Fruit fly (Drosophila melanogaster) whole organism, embryonic: Measurements from ENCODE around the gene CG10581.

Experiments used
- Bteb2 ChIP-seq: fragments of 200-800 bp; sonication (Bioruptor generic); optimal IDR thresholded peaks from 2 replicates; lab custom pipeline; 2016; ENCODE audit warnings: missing biosample characterization, missing genetic modification characterization
- CG10274 ChIP-seq: fragments of 200-800 bp; sonication (Bioruptor generic); optimal IDR thresholded peaks from 3 replicates; lab custom pipeline; 2017; ENCODE audit warnings: missing biosample characterization, mild to moderate bottlenecking, missing genetic modification characterization
- CG11093 ChIP-seq: fragments of 200-800 bp; sonication (Bioruptor generic); IDR thresholded peaks from 3 replicates; pipeline ENCODE4 v1.3.6; 2022; ENCODE audit warnings: missing biosample characterization, missing genetic modification characterization
- CG12071 ChIP-seq: fragments of 200-800 bp; sonication (Bioruptor generic); optimal IDR thresholded peaks from 3 replicates; lab custom pipeline; 2018; ENCODE audit warnings: missing biosample characterization, mild to moderate bottlenecking, missing genetic modification characterization
- CG12236 ChIP-seq: fragments of 200-800 bp; sonication (Bioruptor generic); optimal IDR thresholded peaks from 2 replicates; lab custom pipeline; 2016; ENCODE audit warnings: missing biosample characterization, missing genetic modification characterization
- CG12299 ChIP-seq: fragments of 200-800 bp; sonication (Bioruptor generic); optimal IDR thresholded peaks from 2 replicates; lab custom pipeline; 2018; ENCODE audit warnings: missing biosample characterization, mild to moderate bottlenecking, missing genetic modification characterization
- CG13123 ChIP-seq: fragments of 200-800 bp; sonication (Bioruptor generic); optimal IDR thresholded peaks from 2 replicates; lab custom pipeline; 2016; ENCODE audit warnings: missing biosample characterization, missing genetic modification characterization
- CG13624 ChIP-seq: fragments of 200-800 bp; sonication (Bioruptor generic); optimal IDR thresholded peaks from 2 replicates; lab custom pipeline; 2016; ENCODE audit warnings: missing biosample characterization, missing genetic modification characterization
- CG15011 ChIP-seq: fragments of 200-800 bp; sonication (Bioruptor generic); optimal IDR thresholded peaks from 3 replicates; lab custom pipeline; 2018; ENCODE audit warnings: missing biosample characterization, mild to moderate bottlenecking, missing genetic modification characterization
- CG1647 ChIP-seq: fragments of 200-800 bp; sonication (Bioruptor generic); optimal IDR thresholded peaks from 3 replicates; lab custom pipeline; 2016; ENCODE audit warnings: missing biosample characterization, missing genetic modification characterization
- CG1832 ChIP-seq: fragments of 200-800 bp; sonication (Bioruptor generic); optimal IDR thresholded peaks from 2 replicates; lab custom pipeline; 2017; ENCODE audit warnings: missing biosample characterization, mild to moderate bottlenecking, missing genetic modification characterization, inconsistent platforms
- CG2199 ChIP-seq: fragments of 200-800 bp; sonication (Bioruptor generic); IDR thresholded peaks from 3 replicates; pipeline ENCODE4 v1.3.6; 2022; ENCODE audit warnings: missing biosample characterization, missing genetic modification characterization
- CG2875 ChIP-seq: fragments of 200-800 bp; sonication (Bioruptor generic); optimal IDR thresholded peaks from 2 replicates; lab custom pipeline; 2017; ENCODE audit warnings: missing biosample characterization, mild to moderate bottlenecking, missing genetic modification characterization, missing genetic modification reagents
- CG30020 ChIP-seq: fragments of 200-800 bp; optimal IDR thresholded peaks from 2 replicates; lab custom pipeline; 2019; ENCODE audit warnings: missing biosample characterization, mild to moderate bottlenecking, missing genetic modification characterization, moderate library complexity
- CG4854 ChIP-seq: fragments of 200-800 bp; sonication (Bioruptor generic); optimal IDR thresholded peaks from 2 replicates; lab custom pipeline; 2016; ENCODE audit warnings: missing biosample characterization, missing genetic modification characterization, inconsistent platforms
- CG7987 ChIP-seq: fragments of 200-800 bp; sonication (Bioruptor generic); optimal IDR thresholded peaks from 2 replicates; lab custom pipeline; 2018; ENCODE audit warnings: missing biosample characterization, mild to moderate bottlenecking, missing genetic modification characterization, moderate library complexity
- CG8359 ChIP-seq: fragments of 200-800 bp; sonication (Bioruptor generic); optimal IDR thresholded peaks from 2 replicates; lab custom pipeline; 2017; ENCODE audit warnings: missing biosample characterization, mild to moderate bottlenecking, missing genetic modification characterization, borderline replicate concordance
- CG8388 ChIP-seq: fragments of 200-800 bp; sonication (Bioruptor generic); optimal IDR thresholded peaks from 2 replicates; lab custom pipeline; 2019; ENCODE audit warnings: missing biosample characterization, mild to moderate bottlenecking, missing genetic modification characterization, moderate library complexity
- CG9609 ChIP-seq: fragments of 200-800 bp; sonication (Bioruptor generic); optimal IDR thresholded peaks from 3 replicates; lab custom pipeline; 2016; ENCODE audit warnings: missing biosample characterization, missing genetic modification characterization
- CkIIα-i1 ChIP-seq: fragments of 200-800 bp; sonication (Bioruptor generic); IDR thresholded peaks from 2 replicates; pipeline ENCODE4 v1.3.6; 2022; ENCODE audit warnings: missing biosample characterization, missing genetic modification characterization
- CrebB ChIP-seq: fragments of 200-800 bp; sonication (Bioruptor generic); optimal IDR thresholded peaks from 3 replicates; lab custom pipeline; 2018; ENCODE audit warnings: missing biosample characterization, mild to moderate bottlenecking, missing genetic modification characterization
- D19A ChIP-seq: fragments of 200-800 bp; optimal IDR thresholded peaks from 3 replicates; lab custom pipeline; 2019; ENCODE audit warnings: missing biosample characterization, mild to moderate bottlenecking, missing genetic modification characterization, moderate library complexity
- Dad ChIP-seq: fragments of 200-800 bp; sonication (Bioruptor generic); optimal IDR thresholded peaks from 3 replicates; lab custom pipeline; 2016; ENCODE audit warnings: missing biosample characterization, missing genetic modification characterization
- Deaf1 ChIP-seq: fragments of 200-800 bp; optimal IDR thresholded peaks from 3 replicates; lab custom pipeline; 2019; ENCODE audit warnings: missing biosample characterization, mild to moderate bottlenecking, missing genetic modification characterization, moderate library complexity
- Doc3 ChIP-seq: fragments of 200-800 bp; sonication (Bioruptor generic); IDR thresholded peaks from 3 replicates; pipeline ENCODE4 v1.3.6; 2022; ENCODE audit warnings: missing biosample characterization, missing genetic modification characterization; ENCODE audit not compliant: partially characterized antibody
- HLH54F ChIP-seq: fragments of 200-800 bp; sonication (Bioruptor generic); optimal IDR thresholded peaks from 3 replicates; lab custom pipeline; 2016; ENCODE audit warnings: missing biosample characterization, missing genetic modification characterization
- Hand ChIP-seq: fragments of 200-800 bp; sonication (Bioruptor generic); optimal IDR thresholded peaks from 2 replicates; lab custom pipeline; 2017; ENCODE audit warnings: mild to moderate bottlenecking, missing biosample characterization, missing genetic modification reagents, missing genetic modification characterization
- Hr51 ChIP-seq, 2 experiments: fragments of 200-800 bp; sonication (Bioruptor generic); optimal IDR thresholded peaks; 2 replicates in 1 of 2; 3 replicates in 1 of 2; lab custom pipeline; 2016 to 2018; ENCODE audit warnings: missing biosample characterization in 2 of 2, missing genetic modification characterization in 2 of 2, mild to moderate bottlenecking in 1 of 2, moderate library complexity in 1 of 2
- Nf-YA ChIP-seq: fragments of 200-800 bp; sonication (Bioruptor generic); IDR thresholded peaks from 2 replicates; pipeline ENCODE4 v1.3.6; 2022; ENCODE audit warnings: missing biosample characterization, missing genetic modification characterization
- Opbp ChIP-seq: fragments of 200-800 bp; sonication (Bioruptor generic); IDR thresholded peaks from 3 replicates; pipeline ENCODE4 v1.3.6; 2022; ENCODE audit warnings: missing biosample characterization, missing genetic modification characterization; ENCODE audit not compliant: partially characterized antibody
- Sin3A ChIP-seq: fragments of >200 bp; optimal IDR thresholded peaks from 2 replicates; lab custom pipeline; 2018
- Sox102F ChIP-seq: fragments of 200-800 bp; sonication (Bioruptor generic); optimal IDR thresholded peaks from 2 replicates; lab custom pipeline; 2018; ENCODE audit warnings: missing biosample characterization, mild to moderate bottlenecking, missing genetic modification characterization, moderate library complexity
- Spps ChIP-seq: fragments of 200-800 bp; sonication (Bioruptor generic); optimal IDR thresholded peaks from 2 replicates; lab custom pipeline; 2018; ENCODE audit warnings: missing biosample characterization, mild to moderate bottlenecking, missing genetic modification characterization
- Tbp ChIP-seq: fragments of >200 bp; optimal IDR thresholded peaks from 2 replicates; lab custom pipeline; 2018; ENCODE audit warnings: missing biosample characterization, missing genetic modification characterization
- ac ChIP-seq: fragments of 200-800 bp; sonication (Bioruptor generic); optimal IDR thresholded peaks from 3 replicates; lab custom pipeline; 2017; ENCODE audit warnings: missing biosample characterization, mild to moderate bottlenecking, missing genetic modification characterization
- bowl ChIP-seq: fragments of 200-800 bp; sonication (Bioruptor generic); IDR thresholded peaks from 2 replicates; pipeline ENCODE4 v1.3.6; 2022; ENCODE audit warnings: missing biosample characterization, missing genetic modification characterization
- caup ChIP-seq: fragments of 200-800 bp; sonication (Bioruptor generic); optimal IDR thresholded peaks from 3 replicates; lab custom pipeline; 2017; ENCODE audit warnings: missing biosample characterization, mild to moderate bottlenecking, missing genetic modification characterization, moderate library complexity; ENCODE audit not compliant: severe bottlenecking
- en ChIP-seq: fragments of 200-800 bp; sonication (Bioruptor generic); optimal IDR thresholded peaks from 2 replicates; lab custom pipeline; 2016; ENCODE audit warnings: missing biosample characterization, missing genetic modification characterization
- fd3F ChIP-seq: fragments of 200-800 bp; sonication (Bioruptor generic); optimal IDR thresholded peaks from 2 replicates; lab custom pipeline; 2018; ENCODE audit warnings: missing biosample characterization, mild to moderate bottlenecking, missing genetic modification characterization, moderate library complexity
- insv ChIP-seq, 2 experiments: fragments of 200-800 bp; sonication (Bioruptor generic); optimal IDR thresholded peaks; 3 replicates each; lab custom pipeline; 2016 to 2018; ENCODE audit warnings: missing biosample characterization in 2 of 2, missing genetic modification characterization in 2 of 2
- jigr1 ChIP-seq: fragments of 200-800 bp; sonication (Bioruptor generic); IDR thresholded peaks from 3 replicates; pipeline ENCODE4 v1.3.6; 2022; ENCODE audit warnings: missing biosample characterization, missing genetic modification characterization
- klu ChIP-seq: fragments of 200-800 bp; sonication (Bioruptor generic); IDR thresholded peaks from 2 replicates; pipeline ENCODE4 v1.3.6; 2022; ENCODE audit warnings: missing biosample characterization, missing genetic modification characterization
- lab ChIP-seq: fragments of 200-800 bp; sonication (Bioruptor generic); optimal IDR thresholded peaks from 3 replicates; lab custom pipeline; 2017; ENCODE audit warnings: missing biosample characterization, missing genetic modification characterization, mild to moderate bottlenecking, moderate library complexity, missing genetic modification reagents
- oc ChIP-seq: fragments of 200-800 bp; sonication (Bioruptor generic); optimal IDR thresholded peaks from 2 replicates; lab custom pipeline; 2018; ENCODE audit warnings: missing biosample characterization, mild to moderate bottlenecking, missing genetic modification characterization, moderate library complexity
- salm ChIP-seq: fragments of 200-800 bp; sonication (Bioruptor generic); optimal IDR thresholded peaks from 2 replicates; lab custom pipeline; 2018; ENCODE audit warnings: missing biosample characterization, mild to moderate bottlenecking, missing genetic modification characterization
- sd ChIP-seq: fragments of 200-800 bp; sonication (Bioruptor generic); optimal IDR thresholded peaks from 3 replicates; lab custom pipeline; 2018; ENCODE audit warnings: missing biosample characterization, mild to moderate bottlenecking, missing genetic modification characterization, moderate library complexity
- sim ChIP-seq: fragments of 200-800 bp; sonication (Bioruptor generic); IDR thresholded peaks from 2 replicates; pipeline ENCODE4 v1.3.6; 2022; ENCODE audit warnings: missing biosample characterization, missing genetic modification characterization
- trh ChIP-seq: fragments of 200-800 bp; sonication (Bioruptor generic); optimal IDR thresholded peaks from 2 replicates; lab custom pipeline; 2016; ENCODE audit warnings: missing biosample characterization, missing genetic modification characterization
- twi ChIP-seq: fragments of 200-800 bp; optimal IDR thresholded peaks from 2 replicates; lab custom pipeline; 2019; ENCODE audit warnings: missing biosample characterization, mild to moderate bottlenecking, missing genetic modification characterization, moderate library complexity
- zf30C ChIP-seq: fragments of 200-800 bp; sonication (Bioruptor generic); optimal IDR thresholded peaks from 3 replicates; lab custom pipeline; 2018; ENCODE audit warnings: missing biosample characterization, mild to moderate bottlenecking, missing genetic modification characterization

CG10581 gene

DNA sequence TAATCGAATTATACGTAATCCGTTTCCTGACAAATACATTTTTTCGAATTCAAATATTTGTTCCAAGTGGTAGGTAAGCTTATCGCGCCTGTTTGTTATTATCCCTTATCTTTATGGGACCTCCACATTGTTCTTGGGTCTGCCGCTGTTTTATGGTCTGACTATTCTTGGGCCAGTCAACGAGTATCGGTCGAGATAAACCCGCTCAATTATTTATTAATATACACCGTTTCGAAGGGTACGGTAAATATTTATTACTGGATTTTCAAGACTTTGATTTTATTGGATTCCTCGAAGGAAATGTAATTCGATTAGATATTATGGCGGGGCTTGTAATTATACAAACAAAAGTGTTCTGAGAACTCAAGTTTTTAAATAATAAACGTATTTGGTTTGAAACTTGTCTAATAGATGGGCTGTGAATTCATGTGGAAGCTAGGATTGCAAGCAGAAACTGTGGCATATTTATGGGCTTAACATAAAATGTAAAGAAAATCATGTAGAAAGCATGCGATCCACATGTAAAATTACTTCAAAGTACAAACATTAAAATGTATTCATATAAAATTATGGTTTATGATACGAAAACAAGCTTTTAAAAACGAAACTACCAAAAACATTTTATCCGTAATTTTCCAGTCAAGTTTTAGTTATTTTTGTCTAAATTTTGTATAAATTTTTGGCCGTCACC lies 31.4 kb upstream of the CG10581 start, which contains the start of gene CG43072 (continued):
- TF ChIP-seq CG12299 (tag; lab: Kevin White, UChicago) (peak; percentile 49), HLH54F (no peak), oc (tag; lab: Kevin White, UChicago) (no peak), CG8388 (no peak), Spps (tag; lab: Kevin White, UChicago) (no peak), CG12236 (GFP tag; lab: Kevin White, UChicago) (no peak), CG2199 (GFP tag; lab: Robert Waterston, UW) (peak; percentile 61; the same call in 1 of the 3 replicates), insv (GFP tag; optimal IDR thresholded peaks at IDR 0.05; lab: Kevin White, UChicago) (no peak), Hr51 (GFP tag; optimal IDR thresholded peaks at IDR 0.05; lab: Kevin White, UChicago) (no peak), CG10274 (GFP tag; lab: Kevin White, UChicago) (peak; percentile 2), D19A (no peak), Deaf1 (tag; lab: Kevin White, UChicago) (no peak), trh (GFP tag; lab: Kevin White, UChicago) (no peak), caup (GFP tag; lab: Kevin White, UChicago) (peak; percentile 55), klu (no peak), CG15011 (GFP tag; lab: Kevin White, UChicago) (no peak), CG12071 (GFP tag; lab: Kevin White, UChicago) (peak; percentile 50), CG2875 (GFP tag; lab: Kevin White, UChicago) (no peak), sd (tag; lab: Kevin White, UChicago) (peak; percentile 98), lab (GFP tag; lab: Kevin White, UChicago) (peak; percentile 25), Sin3A (lab: Kevin White, UChicago) (no peak), CkIIα-i1 (no peak), bowl (GFP tag; lab: Robert Waterston, UW) (no peak; the same call in 1 of the 2 replicates), CG9609 (GFP tag; lab: Kevin White, UChicago) (no peak), salm (tag; lab: Kevin White, UChicago) (peak; percentile 87), twi (tag; lab: Kevin White, UChicago) (no peak), CG1832 (GFP tag; lab: Kevin White, UChicago) (no peak), CG13624 (GFP tag; lab: Kevin White, UChicago) (no peak), CG8359 (no peak), jigr1 (GFP tag; lab: Robert Waterston, UW) (no peak), Dad (GFP tag; lab: Kevin White, UChicago) (no peak), CG4854 (GFP tag; lab: Kevin White, UChicago) (no peak), Opbp (GFP tag; lab: Robert Waterston, UW) (0 out of 3 replicates have a peak, but pooled peaks have one; percentile 34), en (GFP tag; lab: Kevin White, UChicago) (no peak), CG30020 (tag; lab: Kevin White, UChicago) (no peak), fd3F (GFP tag; lab: Kevin White, UChicago) (no peak), Sox102F (GFP tag; lab: Kevin White, UChicago) (no peak), Hand (GFP tag; lab: Kevin White, UChicago) (peak; percentile 57), CG13123 (GFP tag; lab: Kevin White, UChicago) (no peak), CG1647 (GFP tag; lab: Kevin White, UChicago) (no peak), CG11093 (GFP tag; lab: Robert Waterston, UW) (no peak), ac (GFP tag; lab: Kevin White, UChicago) (peak; percentile 19), Doc3 (GFP tag; lab: Robert Waterston, UW) (no peak), Tbp (GFP tag; lab: Kevin White, UChicago) (no peak), sim (no peak), Bteb2 (GFP tag; lab: Kevin White, UChicago) (no peak), CG7987 (GFP tag; lab: Kevin White, UChicago) (peak; percentile 14), Nf-YA (GFP tag; lab: Robert Waterston, UW) (no peak), zf30C (GFP tag; lab: Kevin White, UChicago) (no peak), CrebB (tag; lab: Kevin White, UChicago) (peak; percentile 80)
